Worm (Caenorhabditis elegans) whole organism, young adult: Measurements from ENCODE around the gene vha-18.

Source experiments
- B0261.1 ChIP-seq: sonication (generic microtip); optimal IDR thresholded peaks from 2 replicates; lab custom pipeline; 2016; ENCODE audit warnings: mild to moderate bottlenecking, missing genetic modification characterization, moderate library complexity, missing compliant biosample characterization
- F33H1.4 ChIP-seq: fragments of 200-800 bp; sonication (Bioruptor generic); IDR thresholded peaks from 2 replicates; pipeline ENCODE4 v1.3.6; 2022; ENCODE audit warnings: missing genetic modification reagents, missing genetic modification characterization, missing compliant biosample characterization
- F37B4.10 ChIP-seq: fragments of 200-800 bp; sonication (Bioruptor generic); IDR thresholded peaks from 2 replicates; pipeline ENCODE4 v1.3.6; 2022; ENCODE audit warnings: missing genetic modification characterization, missing compliant biosample characterization
- F52B5.7 ChIP-seq: sonication (generic microtip); optimal IDR thresholded peaks from 2 replicates; lab custom pipeline; 2016; ENCODE audit warnings: mild to moderate bottlenecking, missing genetic modification characterization, missing compliant biosample characterization
- F57A8.1 ChIP-seq: fragments of 200-800 bp; sonication (Bioruptor generic); optimal IDR thresholded peaks from 2 replicates; lab custom pipeline; 2018; ENCODE audit warnings: mild to moderate bottlenecking, missing genetic modification characterization, moderate library complexity, missing compliant biosample characterization
- K12H6.12 ChIP-seq: fragments of 200-800 bp; sonication (Bioruptor generic); optimal IDR thresholded peaks from 2 replicates; lab custom pipeline; 2018; ENCODE audit warnings: mild to moderate bottlenecking, missing genetic modification characterization, missing compliant biosample characterization
- T26A5.8 ChIP-seq: sonication (generic microtip); optimal IDR thresholded peaks from 2 replicates; lab custom pipeline; 2016; ENCODE audit warnings: missing genetic modification characterization, missing compliant biosample characterization
- Y79H2A.3 ChIP-seq: fragments of 200-800 bp; sonication (Bioruptor generic); conservative IDR thresholded peaks from 2 replicates; pipeline ENCODE4 v1.3.6; 2022; ENCODE audit warnings: missing genetic modification reagents, missing genetic modification characterization, missing compliant biosample characterization
- attf-5 ChIP-seq: fragments of 200-800 bp; sonication (Bioruptor generic); optimal IDR thresholded peaks from 2 replicates; lab custom pipeline; 2018; ENCODE audit warnings: mild to moderate bottlenecking, missing genetic modification characterization, missing compliant biosample characterization
- ceh-58 ChIP-seq: fragments of 200-800 bp; sonication (Bioruptor generic); IDR thresholded peaks from 2 replicates; pipeline ENCODE4 v1.3.6; 2022; ENCODE audit warnings: missing genetic modification characterization, missing compliant biosample characterization
- dox-1 ChIP-seq: fragments of 200-800 bp; sonication (Bioruptor generic); IDR thresholded peaks from 2 replicates; pipeline ENCODE4 v1.3.6; 2022; ENCODE audit warnings: missing genetic modification reagents, missing genetic modification characterization, missing compliant biosample characterization
- dpff-1 ChIP-seq: sonication (generic microtip); optimal IDR thresholded peaks from 2 replicates; lab custom pipeline; 2017; ENCODE audit warnings: mild to moderate bottlenecking, missing genetic modification characterization, missing compliant biosample characterization
- dpl-1 ChIP-seq: fragments of 150-350 bp; optimal IDR thresholded peaks from 2 replicates; lab custom pipeline; 2014; ENCODE audit warnings: missing biosample characterization, missing genetic modification reagents, missing genetic modification characterization
- gei-17 ChIP-seq: fragments of 200-800 bp; sonication (Bioruptor generic); optimal IDR thresholded peaks from 2 replicates; lab custom pipeline; 2018; ENCODE audit warnings: mild to moderate bottlenecking, missing genetic modification characterization, missing compliant biosample characterization
- hlh-12 ChIP-seq: sonication (generic microtip); optimal IDR thresholded peaks from 2 replicates; lab custom pipeline; 2016; ENCODE audit warnings: missing genetic modification characterization, missing compliant biosample characterization
- hmg-1.2 ChIP-seq: fragments of 200-800 bp; sonication (Bioruptor generic); IDR thresholded peaks from 2 replicates; pipeline ENCODE4 v1.3.6; 2022; ENCODE audit warnings: missing genetic modification reagents, missing genetic modification characterization, missing compliant biosample characterization
- lag-1 ChIP-seq: fragments of 200-800 bp; sonication (Bioruptor generic); IDR thresholded peaks from 2 replicates; pipeline ENCODE4 v1.3.6; 2022; ENCODE audit warnings: missing genetic modification reagents, missing genetic modification characterization, missing compliant biosample characterization
- lin-40 ChIP-seq: sonication (generic microtip); optimal IDR thresholded peaks from 2 replicates; lab custom pipeline; 2016; ENCODE audit warnings: missing genetic modification characterization, mild to moderate bottlenecking, missing compliant biosample characterization, missing genotype, missing genetic modification reagents
- madf-3 ChIP-seq: fragments of 200-800 bp; sonication (Bioruptor generic); IDR thresholded peaks from 2 replicates; pipeline ENCODE4 v1.3.6; 2022; ENCODE audit warnings: missing genetic modification reagents, missing genetic modification characterization, missing compliant biosample characterization
- nfyb-1 ChIP-seq: fragments of 200-800 bp; sonication (Bioruptor generic); IDR thresholded peaks from 2 replicates; pipeline ENCODE4 v1.3.6; 2022; ENCODE audit warnings: missing genetic modification reagents, missing genetic modification characterization, missing compliant biosample characterization
- nhr-80 ChIP-seq: sonication (generic microtip); optimal IDR thresholded peaks from 2 replicates; lab custom pipeline; 2016; ENCODE audit warnings: missing genetic modification characterization, missing compliant biosample characterization
- pha-4 ChIP-seq: fragments of 150-350 bp; sonication (generic microtip); optimal IDR thresholded peaks from 2 replicates; lab custom pipeline; 2014; ENCODE audit warnings: missing biosample characterization, missing genetic modification reagents, missing genetic modification characterization
- rec-8 ChIP-seq, 2 experiments: sonication (generic microtip); optimal IDR thresholded peaks; 2 replicates each; lab custom pipeline; 2016; ENCODE audit warnings: mild to moderate bottlenecking in 2 of 2, missing genetic modification characterization in 2 of 2, missing genetic modification reagents in 2 of 2, missing genotype in 2 of 2, missing biosample characterization in 1 of 2, missing compliant biosample characterization in 1 of 2, moderate library complexity in 1 of 2
- rpc-1 ChIP-seq, 2 experiments: fragments of 150-350 bp in 1 of 2; sonication (generic microtip) in 1 of 2; optimal IDR thresholded peaks; 2 replicates each; lab custom pipeline; 2014 to 2018; ENCODE audit warnings: missing biosample characterization in 1 of 2, missing genetic modification characterization in 1 of 2, missing genetic modification reagents in 1 of 2, missing genotype in 1 of 2
- sdz-38 ChIP-seq: sonication (generic microtip); optimal IDR thresholded peaks from 2 replicates; lab custom pipeline; 2016; ENCODE audit warnings: missing genotype, missing genetic modification characterization, missing compliant biosample characterization
- snpc-4 ChIP-seq, 5 experiments: fragments of 150-350 bp in 1 of 5; sonication (generic microtip) in 4 of 5; optimal IDR thresholded peaks; 2 replicates each; lab custom pipeline; 2014 to 2018; ENCODE audit warnings: missing genetic modification characterization in 5 of 5, missing biosample characterization in 3 of 5, antibody characterized with exemption in 2 of 5, mild to moderate bottlenecking in 2 of 5, missing compliant biosample characterization in 2 of 5, missing genotype in 2 of 5, moderate library complexity in 2 of 5, missing genetic modification reagents in 1 of 5
- ztf-28 ChIP-seq: fragments of 200-800 bp; sonication (Bioruptor generic); IDR thresholded peaks from 2 replicates; pipeline ENCODE4 v1.3.6; 2022; ENCODE audit warnings: missing genetic modification reagents, missing genetic modification characterization, missing compliant biosample characterization

Gene vha-18

ce11 chrV:8450690-8451089 lies 37.4 kb upstream of the vha-18 start:
- TF ChIP-seq hmg-1.2 (GFP tag; lab: Robert Waterston, UW) (peak; percentile 53; the same call in 1 of the 2 replicates), dox-1 (GFP tag; lab: Robert Waterston, UW) (no peak), F33H1.4 (GFP tag; lab: Robert Waterston, UW) (no peak)

ce11 chrV:8449241-8449640 lies 36.0 kb upstream of the vha-18 start:
- no peak for TF ChIP-seq ztf-28 (GFP tag; lab: Robert Waterston, UW)
- TF ChIP-seq dpff-1 (tag; lab: Kevin White, UChicago) = no peak
- no peak for TF ChIP-seq dpl-1 (GFP tag; lab: Kevin White, UChicago)
- no peak for TF ChIP-seq F57A8.1 (GFP tag; lab: Kevin White, UChicago)
- no peak for TF ChIP-seq Y79H2A.3 (GFP tag; lab: Robert Waterston, UW)
- peak; percentile 46 for TF ChIP-seq lin-40 (tag; lab: Kevin White, UChicago)
- no peak for TF ChIP-seq pha-4 (tag; lab: Kevin White, UChicago)
- no peak for TF ChIP-seq nfyb-1
- TF ChIP-seq madf-3 (GFP tag; lab: Robert Waterston, UW) = no peak
- TF ChIP-seq snpc-4 (GFP tag; optimal IDR thresholded peaks at IDR 0.05; lab: Kevin White, UChicago) = no peak
- TF ChIP-seq snpc-4 (tag; optimal IDR thresholded peaks at IDR 0.05; lab: Kevin White, UChicago) = peak in 1 of 4 experiments; percentile 38
- TF ChIP-seq, all 124 proteins: peak for 2

DNA sequence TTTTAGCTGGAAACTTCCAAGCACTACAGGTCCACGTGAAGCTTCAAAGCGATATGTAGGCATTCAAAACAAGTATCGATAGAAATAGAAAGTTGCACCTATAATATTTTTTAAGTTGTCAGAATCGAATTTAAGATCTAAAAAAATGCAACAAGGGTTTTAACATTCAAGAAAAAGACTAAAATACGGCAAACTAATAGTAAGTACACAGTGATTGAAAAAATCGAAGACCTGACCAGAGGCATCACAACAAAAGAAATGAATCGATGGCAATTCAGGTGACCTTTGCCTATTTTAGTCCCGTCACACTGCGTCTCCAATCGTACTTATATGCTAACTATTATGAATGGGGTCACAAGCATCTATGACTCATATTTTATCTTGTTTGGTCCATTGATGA lies 34.6 kb upstream of the vha-18 start, which contains the start of gene T23B12.5:
TSS of gene T23B12.5 (minus strand) at position 101 of the 400 bp plus-strand sequence.
- TF ChIP-seq sdz-38 (tag; lab: Kevin White, UChicago) (no peak), lin-40 (tag; lab: Kevin White, UChicago) (no peak), pha-4 (tag; lab: Kevin White, UChicago) (no peak), T26A5.8 (tag; lab: Kevin White, UChicago) (no peak), rpc-1 (optimal IDR thresholded peaks at IDR 0.05; lab: Kevin White, UChicago) (no peak), rpc-1 (tag; optimal IDR thresholded peaks at IDR 0.05; lab: Kevin White, UChicago) (no peak), K12H6.12 (tag; lab: Kevin White, UChicago) (no peak), ceh-58 (GFP tag; lab: Robert Waterston, UW) (no peak)

ce11 chrV:8445636-8446035 lies 32.4 kb upstream of the vha-18 start:
- TF ChIP-seq F37B4.10 (GFP tag; lab: Robert Waterston, UW) (no peak), nhr-80 (peak; percentile 65)

- 0 out of 2 replicates have a peak, but pooled peaks have one; percentile 24 for TF ChIP-seq lag-1 (GFP tag; lab: Robert Waterston, UW)
- TF ChIP-seq gei-17 (GFP tag; lab: Kevin White, UChicago) = no peak
- no peak for TF ChIP-seq B0261.1 (tag; lab: Kevin White, UChicago)
These were observed 31.1 kb upstream of the vha-18 start, which contains the start of gene lmd-3 for ce11 chrV:8444357-8444856. lmd-3 (minus strand) TSS chrV:8444806.

- TF ChIP-seq attf-5 = no peak
- no peak for TF ChIP-seq F52B5.7 (tag; lab: Kevin White, UChicago)
- no peak for TF ChIP-seq hlh-12 (tag; lab: Kevin White, UChicago)
- no peak for TF ChIP-seq B0261.1 (tag; lab: Kevin White, UChicago)
- no peak for TF ChIP-seq rec-8 (tag; optimal IDR thresholded peaks at IDR 0.05; lab: Kevin White, UChicago)
These were observed 24.1 kb upstream of the vha-18 start for ce11 chrV:8437358-8437757.
